Worm (Caenorhabditis elegans) whole organism, dauer: ENCODE data around the gene sea-2.

Experiments
- unc-62 ChIP-seq: sonication (generic microtip); optimal IDR thresholded peaks from 2 replicates; lab custom pipeline; 2017; ENCODE audit warnings: missing biosample characterization, missing genetic modification reagents, missing genetic modification characterization

The sea-2 gene

ce11 chrII:3931230-3931629 is 18.9 kb upstream of the sea-2 start:
- TF ChIP-seq unc-62, result no peak

- TF ChIP-seq unc-62, result no peak
Observed at ce11 chrII:3931825-3932224, 18.4 kb upstream of the sea-2 start.

- TF ChIP-seq unc-62, result no peak
Observed at ce11 chrII:3933640-3934039, 16.5 kb upstream of the sea-2 start, which contains the start of gene Y14H12B.2. Gene Y14H12B.2 (minus strand): TSS chrII:3933740.

- no peak for TF ChIP-seq unc-62
Observed at ce11 chrII:3934085-3934484, 16.1 kb upstream of the sea-2 start, which contains the start of gene Y14H12B.1. Gene Y14H12B.1 (plus strand): TSS chrII:3934447.

ce11 chrII:3935098-3935497 is 15.1 kb upstream of the sea-2 start:
- no peak for TF ChIP-seq unc-62

- no peak for TF ChIP-seq unc-62
Observed at ce11 chrII:3935990-3936389, 14.2 kb upstream of the sea-2 start.

- TF ChIP-seq unc-62, result no peak
Observed at ce11 chrII:3947404-3947803, 2.8 kb upstream of the sea-2 start.

ce11 chrII:3948507-3948906 is 1.7 kb upstream of the sea-2 start:
- TF ChIP-seq unc-62, result no peak

- no peak for TF ChIP-seq unc-62
Observed at ce11 chrII:3951354-3951753, 1.2 kb downstream of the sea-2 start.

- TF ChIP-seq unc-62, result no peak
Observed at ce11 chrII:3952368-3952767, 2.2 kb downstream of the sea-2 start.

ce11 chrII:3952967-3953366 is 2.8 kb downstream of the sea-2 start:
- TF ChIP-seq unc-62, result no peak

ce11 chrII:3954018-3954417 is 3.8 kb downstream of the sea-2 start:
- no peak for TF ChIP-seq unc-62

ce11 chrII:3954838-3955237 is 4.7 kb downstream of the sea-2 start:
- TF ChIP-seq unc-62, result no peak

- no peak for TF ChIP-seq unc-62
Observed at ce11 chrII:3955938-3956337, 5.8 kb downstream of the sea-2 start.

ce11 chrII:3956744-3957143 is 6.6 kb downstream of the sea-2 start:
- TF ChIP-seq unc-62, result no peak

ce11 chrII:3957455-3958212 is 7.5 kb downstream of the sea-2 start:
- no peak for TF ChIP-seq unc-62

- no peak for TF ChIP-seq unc-62
Observed at ce11 chrII:3958673-3959299, 8.6 kb downstream of the sea-2 start.

- no peak for TF ChIP-seq unc-62
Observed at ce11 chrII:3959432-3960102, 9.4 kb downstream of the sea-2 start.
